Fruit fly (Drosophila melanogaster) Kc167 (cell line): ENCODE results near the gene CG32713.

ENCODE experiments used
- Myc ChIP-seq: fragments of >200 bp; optimal IDR thresholded peaks from 2 replicates; lab custom pipeline; 2017; ENCODE audit warnings: missing external identifiers
- Sin3A ChIP-seq: fragments of >200 bp; optimal IDR thresholded peaks from 2 replicates; lab custom pipeline; 2018; ENCODE audit warnings: missing external identifiers
- h ChIP-seq: fragments of >200 bp; optimal IDR thresholded peaks from 3 replicates; lab custom pipeline; 2018; ENCODE audit warnings: missing external identifiers
- insv ChIP-seq: fragments of >200 bp; optimal IDR thresholded peaks from 3 replicates; lab custom pipeline; 2018; ENCODE audit warnings: missing external identifiers
- psq ChIP-seq: fragments of >200 bp; optimal IDR thresholded peaks from 2 replicates; lab custom pipeline; 2017; ENCODE audit warnings: missing external identifiers
- ttk ChIP-seq: sonication (Bioruptor generic); optimal IDR thresholded peaks from 2 replicates; lab custom pipeline; 2017; ENCODE audit warnings: missing external identifiers

The CG32713 gene

dm6 chrX:8464378-8465036, 7.1 kb upstream of the CG32713 start, which contains the start of gene Sptr:
TSS of gene Sptr (minus strand) at chrX:8464438.
- no peak for TF ChIP-seq ttk (lab: Kevin White, UChicago)
- TF ChIP-seq Myc (lab: Kevin White, UChicago), result no peak
- no peak for TF ChIP-seq Sin3A
- TF ChIP-seq psq (lab: Kevin White, UChicago), result no peak
- no peak for TF ChIP-seq h
- no peak for TF ChIP-seq insv

dm6 chrX:8461147-8461546, 3.7 kb upstream of the CG32713 start, which contains the start of gene Es2:
TSS of gene Es2 (plus strand) at chrX:8461479.
- no peak for TF ChIP-seq psq (lab: Kevin White, UChicago)
- no peak for TF ChIP-seq h
- no peak for TF ChIP-seq Sin3A
- no peak for TF ChIP-seq Myc (lab: Kevin White, UChicago)
- no peak for TF ChIP-seq insv
- no peak for TF ChIP-seq ttk (lab: Kevin White, UChicago)

dm6 chrX:8460686-8461085, 3.3 kb upstream of the CG32713 start, which contains the start of gene CG15347:
TSS of gene CG15347 (minus strand) at chrX:8460898.
- no peak for TF ChIP-seq h
- no peak for TF ChIP-seq psq (lab: Kevin White, UChicago)
- TF ChIP-seq Sin3A, result no peak
- TF ChIP-seq Myc (lab: Kevin White, UChicago), result no peak

- TF ChIP-seq ttk (lab: Kevin White, UChicago), result no peak
- TF ChIP-seq Sin3A, result no peak
- no peak for TF ChIP-seq insv
- TF ChIP-seq Myc (lab: Kevin White, UChicago), result no peak
- no peak for TF ChIP-seq h
- TF ChIP-seq psq (lab: Kevin White, UChicago), result no peak
Observed at dm6 chrX:8460232-8460631, 2.8 kb upstream of the CG32713 start.

dm6 chrX:8459452-8460040, 2.1 kb upstream of the CG32713 start:
- no peak for TF ChIP-seq Sin3A
- TF ChIP-seq insv, result no peak
- TF ChIP-seq psq (lab: Kevin White, UChicago), result no peak
- no peak for TF ChIP-seq ttk (lab: Kevin White, UChicago)
- no peak for TF ChIP-seq h
- TF ChIP-seq Myc (lab: Kevin White, UChicago), result no peak

dm6 chrX:8455019-8455555, 2.3 kb downstream of the CG32713 start, which contains the start of gene org-1:
TSS of gene org-1 (minus strand) at chrX:8455069.
- no peak for TF ChIP-seq ttk (lab: Kevin White, UChicago)
- TF ChIP-seq Sin3A, result no peak
- no peak for TF ChIP-seq psq (lab: Kevin White, UChicago)
- TF ChIP-seq Myc (lab: Kevin White, UChicago), result no peak
- no peak for TF ChIP-seq insv
- TF ChIP-seq h, result no peak

dm6 chrX:8452163-8452562, 5.3 kb downstream of the CG32713 start:
- TF ChIP-seq ttk (lab: Kevin White, UChicago) (no peak), psq (lab: Kevin White, UChicago) (no peak)

dm6 chrX:8450214-8450904, 7.1 kb downstream of the CG32713 start:
- TF ChIP-seq psq (lab: Kevin White, UChicago), result no peak
- no peak for TF ChIP-seq insv
- no peak for TF ChIP-seq Sin3A
- TF ChIP-seq h, result no peak
- no peak for TF ChIP-seq ttk (lab: Kevin White, UChicago)
- TF ChIP-seq Myc (lab: Kevin White, UChicago), result no peak

dm6 chrX:8448171-8448570, 9.3 kb downstream of the CG32713 start:
- TF ChIP-seq ttk (lab: Kevin White, UChicago) (no peak), insv (no peak), Myc (lab: Kevin White, UChicago) (no peak), psq (lab: Kevin White, UChicago) (no peak), h (no peak), Sin3A (no peak)

dm6 chrX:8447166-8447565, 10.3 kb downstream of the CG32713 start:
- TF ChIP-seq h, result no peak
- TF ChIP-seq ttk (lab: Kevin White, UChicago), result no peak
- TF ChIP-seq Myc (lab: Kevin White, UChicago), result no peak
- no peak for TF ChIP-seq psq (lab: Kevin White, UChicago)
- no peak for TF ChIP-seq Sin3A
- no peak for TF ChIP-seq insv

dm6 chrX:8444883-8445572, 12.4 kb downstream of the CG32713 start:
- no peak for TF ChIP-seq psq (lab: Kevin White, UChicago)
- no peak for TF ChIP-seq ttk (lab: Kevin White, UChicago)
- no peak for TF ChIP-seq insv
- TF ChIP-seq Myc (lab: Kevin White, UChicago), result no peak
- no peak for TF ChIP-seq h
- TF ChIP-seq Sin3A, result no peak

dm6 chrX:8444279-8444678, 13.2 kb downstream of the CG32713 start:
- TF ChIP-seq insv, result no peak
- TF ChIP-seq ttk (lab: Kevin White, UChicago), result no peak
- no peak for TF ChIP-seq psq (lab: Kevin White, UChicago)
- no peak for TF ChIP-seq Sin3A
- TF ChIP-seq h, result no peak
- no peak for TF ChIP-seq Myc (lab: Kevin White, UChicago)
